Worm (Caenorhabditis elegans) whole organism, midembryonic: ENCODE measurements around the gene mab-21.

Source experiments
- cog-1 ChIP-seq: sonication (generic microtip); optimal IDR thresholded peaks from 2 replicates; lab custom pipeline; 2016; ENCODE audit warnings: missing genetic modification characterization, missing compliant biosample characterization
- med-1 ChIP-seq: sonication (generic microtip); optimal IDR thresholded peaks from 2 replicates; lab custom pipeline; 2017; ENCODE audit warnings: missing genetic modification characterization, mild to moderate bottlenecking, missing compliant biosample characterization, antibody characterized with exemption, missing genetic modification reagents; ENCODE audit not compliant: insufficient read depth
- ref-1 ChIP-seq: fragments of 200-800 bp; sonication (Bioruptor generic); conservative IDR thresholded peaks from 2 replicates; pipeline ENCODE4 v1.3.6; 2022; ENCODE audit warnings: missing genetic modification reagents, missing genetic modification characterization, missing compliant biosample characterization

DNA sequence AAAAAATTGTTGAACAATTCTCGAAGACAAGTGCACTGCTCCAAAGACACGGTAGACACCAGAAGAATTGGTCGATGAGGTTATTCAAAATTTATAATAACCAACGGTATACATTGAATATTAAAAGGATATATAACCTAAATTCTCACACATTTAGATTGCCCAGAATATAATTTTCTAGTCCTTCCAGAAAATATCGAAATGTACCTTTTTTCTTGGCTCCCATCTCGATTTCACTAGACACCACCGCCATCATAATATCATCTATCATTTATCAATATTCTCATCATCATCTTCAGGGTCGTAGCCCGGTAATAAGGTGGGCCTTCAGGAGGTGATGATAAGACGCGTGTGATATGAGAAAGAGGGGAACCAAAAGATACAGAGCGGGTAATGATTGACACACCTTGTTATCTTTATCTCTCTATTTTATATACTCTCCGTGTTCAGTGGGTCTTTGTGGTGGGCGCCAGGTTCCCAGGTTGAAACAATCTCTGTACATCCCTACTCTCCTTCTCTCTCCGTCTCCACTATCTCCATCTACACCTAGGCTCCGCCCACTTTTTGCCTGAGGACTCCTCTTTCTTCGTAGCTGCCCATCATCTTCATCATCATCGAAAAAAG lies at the start of gene mab-21:
- TF ChIP-seq ref-1 (no peak), cog-1 (tag; lab: Kevin White, UChicago) (no peak), med-1 (GFP tag; lab: Kevin White, UChicago) (no peak)
